Worm (Caenorhabditis elegans) whole organism, late embryonic: ENCODE measurements around the gene spv-1.

ENCODE experiments used
- C38D4.7 ChIP-seq: fragments of 200-800 bp; sonication (Bioruptor generic); optimal IDR thresholded peaks from 2 replicates; lab custom pipeline; 2018; ENCODE audit warnings: mild to moderate bottlenecking, missing genetic modification characterization, moderate library complexity, missing compliant biosample characterization
- ahr-1 ChIP-seq: sonication (generic microtip); optimal IDR thresholded peaks from 2 replicates; lab custom pipeline; 2016; ENCODE audit warnings: missing genetic modification characterization, missing compliant biosample characterization
- ama-1 ChIP-seq: fragments of 150-350 bp; optimal IDR thresholded peaks from 2 replicates; lab custom pipeline; 2014
- ceh-18 ChIP-seq: sonication (generic microtip); optimal IDR thresholded peaks from 2 replicates; lab custom pipeline; 2016; ENCODE audit warnings: missing genetic modification characterization, missing compliant biosample characterization
- ceh-19 ChIP-seq: fragments of 200-800 bp; sonication (Bioruptor generic); optimal IDR thresholded peaks from 2 replicates; lab custom pipeline; 2018; ENCODE audit warnings: mild to moderate bottlenecking, missing genetic modification characterization, missing compliant biosample characterization
- ceh-24 ChIP-seq: sonication (generic microtip); optimal IDR thresholded peaks from 2 replicates; lab custom pipeline; 2016; ENCODE audit warnings: mild to moderate bottlenecking, missing genetic modification characterization, missing compliant biosample characterization
- ceh-45 ChIP-seq: fragments of 200-800 bp; sonication (Bioruptor generic); IDR thresholded peaks from 2 replicates; pipeline ENCODE4 v1.3.6; 2022; ENCODE audit warnings: missing genetic modification reagents, missing genetic modification characterization, missing compliant biosample characterization
- ceh-48 ChIP-seq: sonication (generic microtip); optimal IDR thresholded peaks from 2 replicates; lab custom pipeline; 2016; ENCODE audit warnings: missing genetic modification characterization, inconsistent platforms, missing compliant biosample characterization
- ceh-9 ChIP-seq: sonication (generic microtip); optimal IDR thresholded peaks from 2 replicates; lab custom pipeline; 2016; ENCODE audit warnings: mild to moderate bottlenecking, missing genetic modification characterization, inconsistent platforms, missing compliant biosample characterization
- che-1 ChIP-seq: sonication (generic microtip); optimal IDR thresholded peaks from 2 replicates; lab custom pipeline; 2016; ENCODE audit warnings: mild to moderate bottlenecking, missing genetic modification characterization, missing compliant biosample characterization
- dmd-4 ChIP-seq: sonication (generic microtip); optimal IDR thresholded peaks from 2 replicates; lab custom pipeline; 2016; ENCODE audit warnings: borderline replicate concordance, missing genetic modification characterization, missing compliant biosample characterization
- dve-1 ChIP-seq: sonication (generic microtip); optimal IDR thresholded peaks from 2 replicates; lab custom pipeline; 2017; ENCODE audit warnings: antibody characterized with exemption, mild to moderate bottlenecking, missing genetic modification characterization, missing compliant biosample characterization
- elt-2 ChIP-seq: sonication (generic microtip); optimal IDR thresholded peaks from 2 replicates; lab custom pipeline; 2016; ENCODE audit warnings: missing genetic modification reagents, missing genetic modification characterization, missing compliant biosample characterization
- elt-4 ChIP-seq: sonication (generic microtip); optimal IDR thresholded peaks from 2 replicates; lab custom pipeline; 2016; ENCODE audit warnings: missing genetic modification characterization, missing compliant biosample characterization
- ets-4 ChIP-seq: sonication (generic microtip); optimal IDR thresholded peaks from 2 replicates; lab custom pipeline; 2016; ENCODE audit warnings: missing genetic modification characterization, missing compliant biosample characterization
- fkh-10 ChIP-seq: fragments of 150-350 bp; optimal IDR thresholded peaks from 2 replicates; lab custom pipeline; 2014; ENCODE audit warnings: missing biosample characterization, missing genetic modification reagents, missing genetic modification characterization
- fkh-6 ChIP-seq: sonication (generic microtip); optimal IDR thresholded peaks from 2 replicates; lab custom pipeline; 2016; ENCODE audit warnings: missing genetic modification characterization, missing compliant biosample characterization
- gmeb-2 ChIP-seq: sonication (generic microtip); optimal IDR thresholded peaks from 2 replicates; lab custom pipeline; 2016; ENCODE audit warnings: missing genetic modification characterization, inconsistent platforms, missing compliant biosample characterization
- hlh-13 ChIP-seq: fragments of 200-800 bp; sonication (Bioruptor generic); optimal IDR thresholded peaks from 2 replicates; lab custom pipeline; 2018; ENCODE audit warnings: mild to moderate bottlenecking, missing genetic modification characterization, missing compliant biosample characterization
- hlh-8 ChIP-seq: sonication (generic microtip); optimal IDR thresholded peaks from 2 replicates; lab custom pipeline; 2016; ENCODE audit warnings: missing genotype, missing genetic modification characterization, missing compliant biosample characterization
- lin-11 ChIP-seq: fragments of 200-800 bp; sonication (Bioruptor generic); optimal IDR thresholded peaks from 2 replicates; lab custom pipeline; 2018; ENCODE audit warnings: mild to moderate bottlenecking, missing genetic modification characterization, missing compliant biosample characterization
- madf-2 ChIP-seq: sonication (generic microtip); optimal IDR thresholded peaks from 2 replicates; lab custom pipeline; 2017; ENCODE audit warnings: missing genetic modification characterization, missing compliant biosample characterization
- mec-3 ChIP-seq: sonication (generic microtip); optimal IDR thresholded peaks from 2 replicates; lab custom pipeline; 2016; ENCODE audit warnings: borderline replicate concordance, missing genetic modification characterization, missing compliant biosample characterization
- nhr-11 ChIP-seq: fragments of 150-350 bp; optimal IDR thresholded peaks from 2 replicates; lab custom pipeline; 2014; ENCODE audit warnings: missing biosample characterization, missing genetic modification characterization
- npax-4 ChIP-seq: sonication (generic microtip); optimal IDR thresholded peaks from 2 replicates; lab custom pipeline; 2016; ENCODE audit warnings: missing genetic modification characterization, missing compliant biosample characterization
- odd-2 ChIP-seq: sonication (generic microtip); optimal IDR thresholded peaks from 2 replicates; lab custom pipeline; 2017; ENCODE audit warnings: antibody characterized with exemption, mild to moderate bottlenecking, missing genetic modification characterization, missing compliant biosample characterization
- pax-1 ChIP-seq: fragments of 150-350 bp; optimal IDR thresholded peaks from 2 replicates; lab custom pipeline; 2014; ENCODE audit warnings: missing biosample characterization, missing genetic modification characterization
- pha-2 ChIP-seq: sonication (generic microtip); optimal IDR thresholded peaks from 2 replicates; lab custom pipeline; 2017; ENCODE audit warnings: mild to moderate bottlenecking, missing genetic modification characterization, missing compliant biosample characterization
- pqm-1 ChIP-seq: sonication (generic microtip); optimal IDR thresholded peaks from 2 replicates; lab custom pipeline; 2016; ENCODE audit warnings: missing genetic modification characterization, missing compliant biosample characterization
- pros-1 ChIP-seq: fragments of 150-350 bp; optimal IDR thresholded peaks from 2 replicates; lab custom pipeline; 2014; ENCODE audit warnings: missing biosample characterization, missing genetic modification reagents, missing genetic modification characterization
- ref-2 ChIP-seq: sonication (generic microtip); optimal IDR thresholded peaks from 2 replicates; lab custom pipeline; 2016; ENCODE audit warnings: missing genetic modification characterization, missing compliant biosample characterization
- rnt-1 ChIP-seq: sonication (generic microtip); optimal IDR thresholded peaks from 2 replicates; lab custom pipeline; 2016; ENCODE audit warnings: missing genetic modification characterization, missing compliant biosample characterization
- sox-4 ChIP-seq: sonication (generic microtip); optimal IDR thresholded peaks from 2 replicates; lab custom pipeline; 2017; ENCODE audit warnings: mild to moderate bottlenecking, missing genetic modification characterization, inconsistent platforms, missing compliant biosample characterization
- unc-42 ChIP-seq: sonication (generic microtip); optimal IDR thresholded peaks from 2 replicates; lab custom pipeline; 2016; ENCODE audit warnings: missing genotype, missing genetic modification characterization, missing compliant biosample characterization
- zip-5 ChIP-seq: sonication (generic microtip); optimal IDR thresholded peaks from 2 replicates; lab custom pipeline; 2016; ENCODE audit warnings: missing genetic modification characterization, missing compliant biosample characterization
- ztf-16 ChIP-seq: sonication (generic microtip); optimal IDR thresholded peaks from 2 replicates; lab custom pipeline; 2017; ENCODE audit warnings: missing genetic modification characterization, missing compliant biosample characterization

Gene spv-1

ce11 chrII:7928600-7928999 is at the start of gene spv-1:
Gene spv-1 (minus strand): TSS chrII:7928700.
- TF ChIP-seq sox-4 (tag; lab: Kevin White, UChicago) (no peak), gmeb-2 (tag; lab: Kevin White, UChicago) (no peak), ztf-16 (tag; lab: Kevin White, UChicago) (no peak), hlh-13 (GFP tag; lab: Kevin White, UChicago) (no peak), ceh-24 (tag; lab: Kevin White, UChicago) (no peak), rnt-1 (tag; lab: Kevin White, UChicago) (no peak)

ce11 chrII:7977513-7977912 is 49.0 kb upstream of the spv-1 start:
- TF ChIP-seq elt-4 (tag; lab: Kevin White, UChicago) (no peak), pha-2 (tag; lab: Kevin White, UChicago) (no peak), pros-1 (no peak), ceh-9 (tag; lab: Kevin White, UChicago) (no peak), fkh-6 (no peak), ama-1 (lab: Kevin White, UChicago) (no peak), ceh-18 (tag; lab: Kevin White, UChicago) (no peak), hlh-8 (tag; lab: Kevin White, UChicago) (no peak), che-1 (tag; lab: Kevin White, UChicago) (no peak), ceh-24 (tag; lab: Kevin White, UChicago) (no peak), nhr-11 (tag; lab: Kevin White, UChicago) (no peak), madf-2 (tag; lab: Kevin White, UChicago) (no peak), zip-5 (tag; lab: Kevin White, UChicago) (no peak)

- no peak for TF ChIP-seq ceh-24 (tag; lab: Kevin White, UChicago)
- no peak for TF ChIP-seq npax-4 (tag; lab: Kevin White, UChicago)
- TF ChIP-seq ceh-48 (tag; lab: Kevin White, UChicago) = no peak
- TF ChIP-seq zip-5 (tag; lab: Kevin White, UChicago) = no peak
- no peak for TF ChIP-seq odd-2 (tag; lab: Kevin White, UChicago)
- TF ChIP-seq ahr-1 (tag; lab: Kevin White, UChicago) = no peak
These were observed 47.8 kb upstream of the spv-1 start, which contains the start of gene DH11.5 for ce11 chrII:7976308-7976707. Gene DH11.5 (plus strand): TSS chrII:7976608.

- TF ChIP-seq ceh-24 (tag; lab: Kevin White, UChicago) = no peak
- TF ChIP-seq ref-2 (tag; lab: Kevin White, UChicago) = no peak
- no peak for TF ChIP-seq pqm-1 (tag; lab: Kevin White, UChicago)
- TF ChIP-seq ceh-45 = no peak
- TF ChIP-seq ets-4 = no peak
- no peak for TF ChIP-seq npax-4 (tag; lab: Kevin White, UChicago)
- TF ChIP-seq fkh-10 (GFP tag; lab: Kevin White, UChicago) = no peak
- TF ChIP-seq nhr-11 (tag; lab: Kevin White, UChicago) = no peak
- TF ChIP-seq hlh-8 (tag; lab: Kevin White, UChicago) = no peak
- no peak for TF ChIP-seq pax-1 (tag; lab: Kevin White, UChicago)
- TF ChIP-seq ceh-19 (GFP tag; lab: Kevin White, UChicago) = no peak
- TF ChIP-seq dve-1 (tag; lab: Kevin White, UChicago) = no peak
- TF ChIP-seq mec-3 (tag; lab: Kevin White, UChicago) = no peak
- no peak for TF ChIP-seq hlh-13 (GFP tag; lab: Kevin White, UChicago)
- TF ChIP-seq odd-2 (tag; lab: Kevin White, UChicago) = no peak
- no peak for TF ChIP-seq C38D4.7 (GFP tag; lab: Kevin White, UChicago)
- TF ChIP-seq ahr-1 (tag; lab: Kevin White, UChicago) = no peak
- TF ChIP-seq lin-11 (tag; lab: Kevin White, UChicago) = no peak
- TF ChIP-seq, all 69 proteins: peak for 0
These were observed 45.8 kb upstream of the spv-1 start for ce11 chrII:7974189-7974823.

- TF ChIP-seq unc-42 (tag; lab: Kevin White, UChicago) (peak; percentile 50), dve-1 (tag; lab: Kevin White, UChicago) (no peak), dmd-4 (tag; lab: Kevin White, UChicago) (no peak), elt-2 (tag; lab: Kevin White, UChicago) (no peak)
These were observed 39.9 kb upstream of the spv-1 start for ce11 chrII:7968393-7968792.
